Fruit fly (Drosophila melanogaster): Measurements from ENCODE around the gene CG9853.

CG9853 gene

dm6 chr3R:4360668-4361110, 41.1 kb downstream of the CG9853 start (continued):
- no peak for TF ChIP-seq CG8290 (GFP tag; optimal IDR thresholded peaks at IDR 0.05)
- TF ChIP-seq CG8290 (tag; optimal IDR thresholded peaks at IDR 0.05), result peak in 1 of 2 experiments; percentile 40
- TF ChIP-seq CG30020 (tag; optimal IDR thresholded peaks at IDR 0.05), result no peak
- TF ChIP-seq CG34376 (GFP tag; optimal IDR thresholded peaks at IDR 0.05), result peak; percentile 6
- 0 out of 2 replicates have a peak, but pooled peaks have one; percentile 19 for TF ChIP-seq amos (GFP tag; IDR thresholded peaks at IDR 0.05; ENCODE audit: partially characterized antibody)
- TF ChIP-seq CG4360 (GFP tag; IDR thresholded peaks at IDR 0.05), result peak; percentile 52; the same call in 1 of the 2 replicates
- peak; percentile 55 for TF ChIP-seq Hmr (GFP tag; optimal IDR thresholded peaks at IDR 0.05)
- 0 out of 3 replicates have a peak, but pooled peaks have one; percentile 31 for TF ChIP-seq so (GFP tag; IDR thresholded peaks at IDR 0.05)
- no peak for TF ChIP-seq CG12155 (GFP tag; optimal IDR thresholded peaks at IDR 0.05)
- no peak for TF ChIP-seq shn (GFP tag; optimal IDR thresholded peaks at IDR 0.05)
- peak; percentile 27 for TF ChIP-seq CG12071 (GFP tag; optimal IDR thresholded peaks at IDR 0.05)
- no peak for TF ChIP-seq Hr39 (optimal IDR thresholded peaks at IDR 0.05)
- no peak for TF ChIP-seq Neu2 (GFP tag; optimal IDR thresholded peaks at IDR 0.05; ENCODE audit: borderline replicate concordance)
- no peak for TF ChIP-seq hkb (optimal IDR thresholded peaks at IDR 0.05)
- peak; percentile 65 for TF ChIP-seq hkb (GFP tag; IDR thresholded peaks at IDR 0.05)
- TF ChIP-seq knrl (GFP tag; IDR thresholded peaks at IDR 0.05; ENCODE audit: partially characterized antibody), result 0 out of 3 replicates have a peak, but pooled peaks have one; percentile 26
- peak; percentile 71 to 77 for TF ChIP-seq Trl (optimal IDR thresholded peaks at IDR 0.05)
- TF ChIP-seq Trl (GFP tag; optimal IDR thresholded peaks at IDR 0.05), result no peak
- peak; percentile 88 for TF ChIP-seq Deaf1 (tag; optimal IDR thresholded peaks at IDR 0.05)
- TF ChIP-seq fu2 (GFP tag; optimal IDR thresholded peaks at IDR 0.05), result no peak
- no peak for TF ChIP-seq esg (GFP tag; conservative IDR thresholded peaks at IDR 0.05)
- TF ChIP-seq inv (GFP tag; IDR thresholded peaks at IDR 0.05; ENCODE audit: partially characterized antibody), result no peak
- peak; percentile 48; the same call in 1 of the 3 replicates for TF ChIP-seq Opbp (GFP tag; IDR thresholded peaks at IDR 0.05; ENCODE audit: partially characterized antibody)
- 0 out of 2 replicates have a peak, but pooled peaks have one; percentile 11 for TF ChIP-seq CG16779 (GFP tag; IDR thresholded peaks at IDR 0.05)
- peak; percentile 75; the same call in 1 of the 4 replicates for TF ChIP-seq chinmo (GFP tag; IDR thresholded peaks at IDR 0.05; ENCODE audit: partially characterized antibody)
- TF ChIP-seq NfI (GFP tag; optimal IDR thresholded peaks at IDR 0.05), result peak; percentile 10
- peak; percentile 87 for TF ChIP-seq Med (GFP tag)
- peak; percentile 98 for TF ChIP-seq abd-A (tag; optimal IDR thresholded peaks at IDR 0.05)
- 0 out of 3 replicates have a peak, but pooled peaks have one; percentile 21 for TF ChIP-seq zen2 (GFP tag; IDR thresholded peaks at IDR 0.05; ENCODE audit: partially characterized antibody)
- peak; percentile 63 for TF ChIP-seq bbx (GFP tag; IDR thresholded peaks at IDR 0.05; ENCODE audit: partially characterized antibody)
- peak; percentile 29 for TF ChIP-seq CG8478 (optimal IDR thresholded peaks at IDR 0.05)
- TF ChIP-seq jigr1 (GFP tag; IDR thresholded peaks at IDR 0.05), result no peak
- peak in 1 of 2 experiments; percentile 0 for TF ChIP-seq Pdp1 (GFP tag; optimal IDR thresholded peaks at IDR 0.05)
- peak; percentile 72 for TF ChIP-seq CG10543 (GFP tag; optimal IDR thresholded peaks at IDR 0.05)
- TF ChIP-seq CG10209 (GFP tag; optimal IDR thresholded peaks at IDR 0.05), result no peak
- TF ChIP-seq CG12769 (tag; optimal IDR thresholded peaks at IDR 0.05), result peak; percentile 1
- no peak for TF ChIP-seq nerfin-1 (tag; optimal IDR thresholded peaks at IDR 0.05)
- TF ChIP-seq CG32532 (GFP tag; IDR thresholded peaks at IDR 0.05), result peak; percentile 34; the same call in 1 of the 2 replicates
- peak; percentile 91 for TF ChIP-seq crol (GFP tag; IDR thresholded peaks at IDR 0.05)
- TF ChIP-seq BEAF-32 (GFP tag; optimal IDR thresholded peaks at IDR 0.05), result peak; percentile 21
- peak; percentile 7 for TF ChIP-seq Lhr (GFP tag; optimal IDR thresholded peaks at IDR 0.05)
- peak; percentile 53 for TF ChIP-seq ftz-f1 (GFP tag; optimal IDR thresholded peaks at IDR 0.05)
- TF ChIP-seq Hr51 (GFP tag; optimal IDR thresholded peaks at IDR 0.05), result peak in 1 of 2 experiments; percentile 54

Measured in whole organism, embryonic.